Fruit fly (Drosophila melanogaster) Kc167 (cell line): ENCODE measurements around the gene iav.

Experiments used
- Myc ChIP-seq: fragments of >200 bp; optimal IDR thresholded peaks from 2 replicates; lab custom pipeline; 2017; ENCODE audit warnings: missing external identifiers
- Sin3A ChIP-seq: fragments of >200 bp; optimal IDR thresholded peaks from 2 replicates; lab custom pipeline; 2018; ENCODE audit warnings: missing external identifiers
- h ChIP-seq: fragments of >200 bp; optimal IDR thresholded peaks from 3 replicates; lab custom pipeline; 2018; ENCODE audit warnings: missing external identifiers
- insv ChIP-seq: fragments of >200 bp; optimal IDR thresholded peaks from 3 replicates; lab custom pipeline; 2018; ENCODE audit warnings: missing external identifiers
- psq ChIP-seq: fragments of >200 bp; optimal IDR thresholded peaks from 2 replicates; lab custom pipeline; 2017; ENCODE audit warnings: missing external identifiers
- ttk ChIP-seq: sonication (Bioruptor generic); optimal IDR thresholded peaks from 2 replicates; lab custom pipeline; 2017; ENCODE audit warnings: missing external identifiers

DNA sequence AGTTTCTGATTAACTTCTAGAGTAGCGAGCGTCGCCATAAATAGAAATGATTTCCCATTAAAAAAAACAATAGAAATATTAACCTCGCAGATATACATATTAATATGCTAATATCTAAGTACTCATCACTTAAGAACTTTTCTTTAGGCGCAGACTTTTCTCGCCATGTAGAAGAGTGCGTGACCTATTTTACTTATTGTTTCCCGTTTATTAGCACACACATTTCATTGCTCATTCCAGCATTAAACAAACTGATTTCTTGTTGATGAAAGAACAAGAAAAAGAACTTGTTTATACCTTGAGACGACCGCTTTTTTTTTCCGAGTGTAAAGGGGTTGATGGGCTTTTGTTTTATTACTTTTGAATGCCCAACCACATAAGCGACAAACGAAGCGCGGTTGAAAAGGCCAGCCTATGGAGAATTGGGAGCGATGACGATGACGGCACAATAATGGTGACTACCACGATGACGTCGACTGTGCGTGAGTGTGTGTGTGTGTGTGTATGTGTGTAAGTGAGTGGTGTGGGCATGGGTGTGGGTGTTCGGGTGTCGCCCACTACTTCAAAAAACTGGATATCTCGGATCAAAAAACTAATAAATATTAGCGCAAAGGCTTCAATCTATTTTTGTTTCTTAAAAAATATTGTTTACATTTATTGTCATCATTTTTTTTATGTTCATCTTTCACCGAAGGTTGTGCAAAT, 17.6 kb upstream of the iav start:
- no peak for TF ChIP-seq psq (lab: Kevin White, UChicago)
- TF ChIP-seq insv (lab: Kevin White, UChicago): no peak
- no peak for TF ChIP-seq Myc (lab: Kevin White, UChicago)
- TF ChIP-seq h (lab: Kevin White, UChicago): no peak
- no peak for TF ChIP-seq ttk (lab: Kevin White, UChicago)
- no peak for TF ChIP-seq Sin3A (lab: Kevin White, UChicago)
